Worm (Caenorhabditis elegans) whole organism, late embryonic: ENCODE measurements around the gene Y6G8.16.
"Not testable (repeated sequence)": the region's sequence is repeated elsewhere in the genome, so short reads cannot be mapped to it uniquely, and the experiment has no call there.

Experiments
- C08G9.2 ChIP-seq: sonication (generic microtip); optimal IDR thresholded peaks from 2 replicates; lab custom pipeline; 2016; ENCODE audit warnings: mild to moderate bottlenecking, missing genetic modification characterization, moderate library complexity, missing compliant biosample characterization
- F13H6.1 ChIP-seq: sonication (generic microtip); optimal IDR thresholded peaks from 2 replicates; lab custom pipeline; 2016; ENCODE audit warnings: missing genetic modification characterization, missing compliant biosample characterization
- K02D7.2 ChIP-seq: sonication (generic microtip); optimal IDR thresholded peaks from 2 replicates; lab custom pipeline; 2017; ENCODE audit warnings: mild to moderate bottlenecking, missing genetic modification characterization, missing compliant biosample characterization
- T23F11.4 ChIP-seq: fragments of 200-800 bp; sonication (Bioruptor generic); optimal IDR thresholded peaks from 2 replicates; lab custom pipeline; 2018; ENCODE audit warnings: mild to moderate bottlenecking, missing genetic modification characterization, missing compliant biosample characterization
- ama-1 ChIP-seq: fragments of 150-350 bp; optimal IDR thresholded peaks from 2 replicates; lab custom pipeline; 2014
- ceh-30 ChIP-seq: fragments of 150-350 bp; optimal IDR thresholded peaks from 2 replicates; lab custom pipeline; 2014; ENCODE audit warnings: missing biosample characterization, missing genetic modification characterization
- ceh-31 ChIP-seq: sonication (generic microtip); optimal IDR thresholded peaks from 2 replicates; lab custom pipeline; 2016; ENCODE audit warnings: missing genetic modification characterization, missing compliant biosample characterization
- ceh-34 ChIP-seq: sonication (generic microtip); optimal IDR thresholded peaks from 2 replicates; lab custom pipeline; 2016; ENCODE audit warnings: mild to moderate bottlenecking, missing genetic modification characterization, missing compliant biosample characterization
- ceh-48 ChIP-seq: sonication (generic microtip); optimal IDR thresholded peaks from 2 replicates; lab custom pipeline; 2016; ENCODE audit warnings: missing genetic modification characterization, inconsistent platforms, missing compliant biosample characterization
- ceh-6 ChIP-seq: fragments of 200-800 bp; sonication (Bioruptor generic); optimal IDR thresholded peaks from 2 replicates; lab custom pipeline; 2018; ENCODE audit warnings: mild to moderate bottlenecking, missing genetic modification characterization, missing compliant biosample characterization
- dmd-4 ChIP-seq: sonication (generic microtip); optimal IDR thresholded peaks from 2 replicates; lab custom pipeline; 2016; ENCODE audit warnings: borderline replicate concordance, missing genetic modification characterization, missing compliant biosample characterization
- elt-2 ChIP-seq: sonication (generic microtip); optimal IDR thresholded peaks from 2 replicates; lab custom pipeline; 2016; ENCODE audit warnings: missing genetic modification reagents, missing genetic modification characterization, missing compliant biosample characterization
- elt-4 ChIP-seq: sonication (generic microtip); optimal IDR thresholded peaks from 2 replicates; lab custom pipeline; 2016; ENCODE audit warnings: missing genetic modification characterization, missing compliant biosample characterization
- ets-4 ChIP-seq: sonication (generic microtip); optimal IDR thresholded peaks from 2 replicates; lab custom pipeline; 2016; ENCODE audit warnings: missing genetic modification characterization, missing compliant biosample characterization
- fax-1 ChIP-seq: sonication (generic microtip); optimal IDR thresholded peaks from 2 replicates; lab custom pipeline; 2016; ENCODE audit warnings: missing genotype, missing genetic modification characterization, missing compliant biosample characterization
- fkh-10 ChIP-seq: fragments of 150-350 bp; optimal IDR thresholded peaks from 2 replicates; lab custom pipeline; 2014; ENCODE audit warnings: missing biosample characterization, missing genetic modification reagents, missing genetic modification characterization
- fkh-6 ChIP-seq: sonication (generic microtip); optimal IDR thresholded peaks from 2 replicates; lab custom pipeline; 2016; ENCODE audit warnings: missing genetic modification characterization, missing compliant biosample characterization
- gmeb-2 ChIP-seq: sonication (generic microtip); optimal IDR thresholded peaks from 2 replicates; lab custom pipeline; 2016; ENCODE audit warnings: missing genetic modification characterization, inconsistent platforms, missing compliant biosample characterization
- hlh-30 ChIP-seq: sonication (generic microtip); optimal IDR thresholded peaks from 2 replicates; lab custom pipeline; 2017; ENCODE audit warnings: antibody characterized with exemption, missing genetic modification characterization, missing compliant biosample characterization; ENCODE audit not compliant: insufficient read depth
- hlh-8 ChIP-seq: sonication (generic microtip); optimal IDR thresholded peaks from 2 replicates; lab custom pipeline; 2016; ENCODE audit warnings: missing genotype, missing genetic modification characterization, missing compliant biosample characterization
- lin-11 ChIP-seq: fragments of 200-800 bp; sonication (Bioruptor generic); optimal IDR thresholded peaks from 2 replicates; lab custom pipeline; 2018; ENCODE audit warnings: mild to moderate bottlenecking, missing genetic modification characterization, missing compliant biosample characterization
- madf-2 ChIP-seq: sonication (generic microtip); optimal IDR thresholded peaks from 2 replicates; lab custom pipeline; 2017; ENCODE audit warnings: missing genetic modification characterization, missing compliant biosample characterization
- mec-3 ChIP-seq: sonication (generic microtip); optimal IDR thresholded peaks from 2 replicates; lab custom pipeline; 2016; ENCODE audit warnings: borderline replicate concordance, missing genetic modification characterization, missing compliant biosample characterization
- nfya-1 ChIP-seq: sonication (generic microtip); optimal IDR thresholded peaks from 2 replicates; lab custom pipeline; 2017; ENCODE audit warnings: missing genetic modification characterization, mild to moderate bottlenecking, missing compliant biosample characterization, antibody characterized with exemption, moderate library complexity
- npax-4 ChIP-seq: sonication (generic microtip); optimal IDR thresholded peaks from 2 replicates; lab custom pipeline; 2016; ENCODE audit warnings: missing genetic modification characterization, missing compliant biosample characterization
- odd-2 ChIP-seq: sonication (generic microtip); optimal IDR thresholded peaks from 2 replicates; lab custom pipeline; 2017; ENCODE audit warnings: antibody characterized with exemption, mild to moderate bottlenecking, missing genetic modification characterization, missing compliant biosample characterization
- pha-2 ChIP-seq: sonication (generic microtip); optimal IDR thresholded peaks from 2 replicates; lab custom pipeline; 2017; ENCODE audit warnings: mild to moderate bottlenecking, missing genetic modification characterization, missing compliant biosample characterization
- pqm-1 ChIP-seq: sonication (generic microtip); optimal IDR thresholded peaks from 2 replicates; lab custom pipeline; 2016; ENCODE audit warnings: missing genetic modification characterization, missing compliant biosample characterization
- rnt-1 ChIP-seq: sonication (generic microtip); optimal IDR thresholded peaks from 2 replicates; lab custom pipeline; 2016; ENCODE audit warnings: missing genetic modification characterization, missing compliant biosample characterization
- sdc-2 ChIP-seq: sonication (generic microtip); optimal IDR thresholded peaks from 2 replicates; lab custom pipeline; 2016; ENCODE audit warnings: missing genotype, missing genetic modification characterization, missing compliant biosample characterization
- syd-9 ChIP-seq: sonication (generic microtip); optimal IDR thresholded peaks from 2 replicates; lab custom pipeline; 2016; ENCODE audit warnings: mild to moderate bottlenecking, missing genetic modification characterization, moderate library complexity, missing compliant biosample characterization
- tbx-2 ChIP-seq: sonication (generic microtip); optimal IDR thresholded peaks from 2 replicates; lab custom pipeline; 2016; ENCODE audit warnings: missing genetic modification characterization, missing compliant biosample characterization

Y6G8.16 gene

DNA sequence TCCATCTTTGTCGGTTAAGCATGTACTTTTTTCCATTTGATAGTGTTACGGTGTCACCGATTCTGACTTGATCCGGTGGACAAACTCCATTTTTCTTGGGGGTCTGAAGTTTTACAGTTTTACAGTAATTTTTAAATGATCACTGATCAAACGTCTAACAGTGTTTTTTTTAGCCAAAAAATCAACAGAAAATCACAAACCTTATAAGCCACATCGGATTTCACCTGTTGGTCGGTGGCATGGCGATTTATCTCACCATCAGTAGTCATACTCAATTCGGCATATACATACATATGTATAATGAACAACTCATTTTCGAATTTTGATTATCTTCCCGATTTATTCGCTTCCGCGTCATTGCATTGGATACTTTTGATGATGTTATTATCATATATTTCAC lies 1.6 kb downstream of the Y6G8.16 start, which contains the start of gene srz-91:
Gene srz-91, plus strand, starts transcription at position 301 of the 400 bp plus-strand sequence.
- TF ChIP-seq madf-2 = no peak
- TF ChIP-seq fkh-10 = no peak
- TF ChIP-seq tbx-2 (tag; lab: Kevin White, UChicago) = no peak
- TF ChIP-seq dmd-4 (tag; lab: Kevin White, UChicago) = no peak
- TF ChIP-seq ets-4 = no peak
- no peak for TF ChIP-seq pqm-1
- TF ChIP-seq F13H6.1 (tag; lab: Kevin White, UChicago) = no peak
- no peak for TF ChIP-seq ceh-6 (GFP tag; lab: Kevin White, UChicago)
- TF ChIP-seq C08G9.2 = no peak
- TF ChIP-seq gmeb-2 = no peak
- TF ChIP-seq sdc-2 (tag; lab: Kevin White, UChicago) = no peak
- TF ChIP-seq npax-4 (tag; lab: Kevin White, UChicago) = no peak
- no peak for TF ChIP-seq rnt-1 (tag; lab: Kevin White, UChicago)
- no peak for TF ChIP-seq T23F11.4 (GFP tag; lab: Kevin White, UChicago)
- TF ChIP-seq ceh-31 (tag; lab: Kevin White, UChicago) = no peak
- TF ChIP-seq fax-1 (tag; lab: Kevin White, UChicago) = no peak
- no peak for TF ChIP-seq elt-4 (tag; lab: Kevin White, UChicago)
- TF ChIP-seq ceh-48 (tag; lab: Kevin White, UChicago) = no peak
- no peak for TF ChIP-seq fkh-6 (tag; lab: Kevin White, UChicago)
- no peak for TF ChIP-seq ama-1 (lab: Kevin White, UChicago)

DNA sequence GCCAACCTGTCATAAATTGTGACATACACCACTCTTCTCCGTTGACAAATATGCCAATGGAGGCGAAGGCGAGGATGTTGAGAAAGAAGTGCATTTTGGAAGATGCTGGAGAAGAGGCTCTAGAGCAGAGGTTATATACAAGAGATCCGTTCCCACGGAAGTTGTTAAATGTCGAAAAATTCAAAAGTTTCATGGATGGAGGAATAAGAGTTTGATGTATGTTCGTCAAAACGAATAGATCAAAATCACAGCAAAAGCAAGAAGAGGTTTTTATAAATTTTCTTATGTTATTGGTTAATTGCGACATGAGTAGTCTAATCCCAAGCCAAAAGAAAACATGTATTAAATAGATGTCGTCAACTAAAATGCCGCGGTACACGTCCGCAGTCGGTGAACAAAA lies 4.4 kb downstream of the Y6G8.16 start, which contains the start of gene Y6G8.15:
Gene Y6G8.15, minus strand, starts transcription at position 101 of the 400 bp plus-strand sequence.
- not testable (repeated sequence) for TF ChIP-seq ama-1 (lab: Kevin White, UChicago); K02D7.2; pqm-1

DNA sequence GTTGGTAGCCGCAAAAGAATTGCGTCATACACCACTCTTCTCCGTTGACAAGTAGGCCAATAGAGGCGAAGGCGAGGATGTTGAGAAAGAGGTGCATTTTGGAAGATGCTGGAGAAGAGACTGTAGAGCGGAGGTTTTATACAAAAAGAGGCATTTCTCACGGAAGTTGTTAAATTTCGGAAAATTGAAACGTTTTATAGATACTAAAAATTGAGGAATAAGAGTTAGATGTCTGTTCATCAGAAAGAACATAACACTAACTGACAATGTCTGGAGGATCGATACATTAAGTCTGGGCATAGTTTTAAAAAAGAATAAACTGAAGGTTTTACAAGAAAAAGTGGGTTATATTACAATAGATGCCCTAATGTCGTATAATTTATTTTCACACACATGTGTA lies 8.1 kb downstream of the Y6G8.16 start, which contains the start of gene Y6G8.14:
Gene Y6G8.14, minus strand, starts transcription at position 101 of the 400 bp plus-strand sequence.
- TF ChIP-seq hlh-30 (tag; lab: Kevin White, UChicago) (no peak), ceh-34 (tag; lab: Kevin White, UChicago) (no peak)

DNA sequence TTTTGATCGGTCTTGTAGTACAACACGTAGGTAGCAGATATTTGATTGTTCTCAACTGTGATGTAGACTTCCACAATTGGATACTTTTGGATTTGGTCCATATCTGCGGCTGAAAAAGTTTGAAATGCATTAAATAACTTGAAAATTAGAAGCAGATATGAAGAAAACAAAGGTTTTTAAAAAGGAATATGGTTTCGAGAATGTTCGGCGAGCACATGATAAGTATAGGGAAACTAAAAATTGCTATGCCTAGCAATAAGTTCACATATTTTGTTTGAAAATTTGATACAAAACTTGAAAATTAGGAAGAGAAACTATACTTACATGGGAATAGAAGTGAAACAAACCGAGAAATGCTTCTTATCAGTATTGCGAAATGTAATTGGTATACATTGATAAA lies 9.5 kb downstream of the Y6G8.16 start, which contains the start of gene Y6G8.5:
Gene Y6G8.5, minus strand, starts transcription at position 101 of the 400 bp plus-strand sequence.
- TF ChIP-seq ceh-30 (tag; lab: Kevin White, UChicago) (no peak), syd-9 (no peak), hlh-8 (tag; lab: Kevin White, UChicago) (no peak), odd-2 (no peak), pha-2 (tag; lab: Kevin White, UChicago) (no peak), ama-1 (lab: Kevin White, UChicago) (no peak), nfya-1 (no peak)

DNA sequence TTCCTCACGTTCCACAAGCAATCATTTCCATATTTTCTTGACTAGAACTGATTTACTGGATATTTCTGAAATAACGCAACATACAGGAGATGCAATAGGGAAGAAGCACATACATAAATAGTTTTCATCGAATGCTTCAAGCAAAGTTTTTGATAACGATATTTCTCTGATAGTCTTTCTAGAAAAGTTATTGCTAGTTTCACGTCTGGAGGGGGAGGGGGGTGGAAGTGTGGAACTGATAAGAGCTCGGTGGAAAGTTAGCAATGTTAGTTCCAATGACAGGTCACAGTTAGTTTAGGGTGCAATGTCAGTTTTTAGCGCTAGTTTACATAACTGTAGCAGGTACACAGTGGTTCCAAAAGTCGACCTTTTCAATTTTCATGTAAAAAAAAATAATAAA lies 10.7 kb downstream of the Y6G8.16 start, which contains the start of gene Y6G8.6:
Gene Y6G8.6, minus strand, starts transcription at position 98 of the 400 bp plus-strand sequence.
- TF ChIP-seq dmd-4 (tag; lab: Kevin White, UChicago) (no peak), elt-2 (tag; lab: Kevin White, UChicago) (peak; percentile 14)

DNA sequence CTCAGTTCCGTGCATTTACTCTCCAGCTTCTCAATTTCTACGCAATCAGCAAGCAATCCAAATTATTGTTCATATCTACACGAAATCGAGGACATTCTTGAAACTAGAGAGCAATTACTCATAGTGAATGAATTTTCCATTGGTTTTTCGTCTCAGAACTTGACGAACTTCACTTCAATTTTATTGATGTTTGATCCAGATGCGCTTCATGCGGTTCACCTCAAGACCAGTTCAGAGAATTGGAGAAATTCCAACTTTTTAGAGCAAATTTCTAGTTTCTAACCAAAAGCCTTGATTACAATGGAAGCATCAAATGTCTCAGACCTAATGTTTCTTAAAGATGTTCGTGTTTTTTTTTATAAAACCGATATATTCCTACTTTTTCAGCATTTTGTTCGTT lies 14.1 kb downstream of the Y6G8.16 start, which contains the start of gene Y6G8.8:
Gene Y6G8.8, plus strand, starts transcription at position 301 of the 400 bp plus-strand sequence.
- TF ChIP-seq lin-11 (tag; lab: Kevin White, UChicago) (no peak), madf-2 (no peak), mec-3 (tag; lab: Kevin White, UChicago) (no peak), pha-2 (tag; lab: Kevin White, UChicago) (no peak)
